In the genomic region with DNA sequence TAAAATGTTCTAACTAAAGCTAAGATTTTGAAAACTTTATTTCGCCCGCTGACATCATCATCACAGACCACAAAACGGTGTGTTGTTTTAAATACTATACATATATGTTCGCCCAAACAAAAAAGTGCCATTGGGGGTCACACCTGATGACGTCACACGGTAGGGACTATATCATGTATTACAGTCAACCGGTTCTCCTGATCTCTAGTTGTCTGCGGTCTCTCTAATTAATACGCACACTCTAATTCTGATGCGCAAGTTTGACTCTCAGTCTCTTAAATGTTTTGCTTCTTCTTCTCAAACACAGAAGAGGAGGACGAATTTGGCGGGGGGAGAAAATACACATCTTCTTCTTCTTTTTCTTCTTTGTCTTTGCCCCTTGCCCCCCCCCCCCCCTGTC, we compare ENCODE assay signal across 6 worm cellular contexts.
TF ChIP-seq lines count a peak whose summit lies in the region.

No protein-coding gene starts in this region.

TF ChIP-seq in whole organism, L1 larva, 84 proteins besides CTCF, POLR2A, EP300 and RAD21 (continues in another document):
- TF ChIP-seq zip-4 (GFP tag; optimal IDR thresholded peaks at IDR 0.05; lab: Kevin White, UChicago): no peak
- no peak for TF ChIP-seq ceh-82 (tag; optimal IDR thresholded peaks at IDR 0.05; lab: Kevin White, UChicago)
- peak; percentile 97 for TF ChIP-seq nhr-85 (tag; lab: Kevin White, UChicago)
- TF ChIP-seq dpl-1 (GFP tag; optimal IDR thresholded peaks at IDR 0.05; lab: Kevin White, UChicago): peak in 1 of 3 experiments; percentile 10
- TF ChIP-seq lin-15B (tag; optimal IDR thresholded peaks at IDR 0.05; lab: Kevin White, UChicago): no peak
- TF ChIP-seq ces-1 (GFP tag; optimal IDR thresholded peaks at IDR 0.05; lab: Kevin White, UChicago): no peak
- peak; percentile 36 for TF ChIP-seq unc-130 (tag; optimal IDR thresholded peaks at IDR 0.05; lab: Kevin White, UChicago)
- no peak for TF ChIP-seq sup-37 (GFP tag; optimal IDR thresholded peaks at IDR 0.05; lab: Kevin White, UChicago)
- TF ChIP-seq nhr-20 (tag; optimal IDR thresholded peaks at IDR 0.05; lab: Kevin White, UChicago): peak; percentile 74
- TF ChIP-seq fkh-8 (tag; optimal IDR thresholded peaks at IDR 0.05; lab: Kevin White, UChicago): no peak
- TF ChIP-seq lsy-2 (tag; optimal IDR thresholded peaks at IDR 0.05; lab: Kevin White, UChicago): peak in 1 of 2 experiments; percentile 46
- TF ChIP-seq elt-3 (tag; optimal IDR thresholded peaks at IDR 0.05; lab: Kevin White, UChicago): peak in 3 of 6 experiments; percentile 31 to 69 (median 52)
- TF ChIP-seq grh-1 (GFP tag; IDR thresholded peaks at IDR 0.05; lab: Robert Waterston, UW): peak; percentile 94
- peak; percentile 5 for TF ChIP-seq swsn-7 (tag; optimal IDR thresholded peaks at IDR 0.05; lab: Kevin White, UChicago)

TF ChIP-seq in whole organism, L2 larva, 48 proteins besides CTCF, POLR2A, EP300 and RAD21 (continues in another document):
- TF ChIP-seq ztf-4 (tag; optimal IDR thresholded peaks at IDR 0.05; lab: Kevin White, UChicago) (peak; percentile 11), skn-1 (tag; optimal IDR thresholded peaks at IDR 0.05; lab: Kevin White, UChicago) (no peak), nhr-129 (tag; optimal IDR thresholded peaks at IDR 0.05; lab: Kevin White, UChicago) (peak; percentile 9), crh-2 (tag; optimal IDR thresholded peaks at IDR 0.05; lab: Kevin White, UChicago) (peak; percentile 59), C34F6.9 (tag; optimal IDR thresholded peaks at IDR 0.05; lab: Kevin White, UChicago) (no peak), egl-27 (tag; optimal IDR thresholded peaks at IDR 0.05; lab: Kevin White, UChicago) (peak; percentile 6), dmd-4 (tag; optimal IDR thresholded peaks at IDR 0.05; lab: Kevin White, UChicago) (no peak), unc-39 (tag; optimal IDR thresholded peaks at IDR 0.05; lab: Kevin White, UChicago) (no peak), nhr-25 (tag; optimal IDR thresholded peaks at IDR 0.05; lab: Kevin White, UChicago) (peak; percentile 92), sem-4 (tag; optimal IDR thresholded peaks at IDR 0.05; lab: Kevin White, UChicago) (peak; percentile 35), snpc-4 (tag; optimal IDR thresholded peaks at IDR 0.05; lab: Kevin White, UChicago) (no peak), sma-3 (GFP tag; optimal IDR thresholded peaks at IDR 0.05; lab: Kevin White, UChicago) (peak; percentile 81), F13H6.1 (tag; optimal IDR thresholded peaks at IDR 0.05; lab: Kevin White, UChicago) (peak; percentile 9), blmp-1 (tag; optimal IDR thresholded peaks at IDR 0.05; lab: Kevin White, UChicago; ENCODE audit: insufficient read depth) (peak; percentile 59), mab-5 (tag; optimal IDR thresholded peaks at IDR 0.05; lab: Kevin White, UChicago) (no peak)

TF ChIP-seq in whole organism, L3 larva, 47 proteins besides CTCF, POLR2A, EP300 and RAD21:
- no peak for TF ChIP-seq eor-1 (tag; optimal IDR thresholded peaks at IDR 0.05; lab: Kevin White, UChicago)
- no peak for TF ChIP-seq unc-62 (GFP tag; optimal IDR thresholded peaks at IDR 0.05; lab: Kevin White, UChicago)
- peak; percentile 13 for TF ChIP-seq nhr-43 (tag; optimal IDR thresholded peaks at IDR 0.05; lab: Kevin White, UChicago; ENCODE audit: poor library complexity, severe bottlenecking)
- TF ChIP-seq nfya-1 (tag; optimal IDR thresholded peaks at IDR 0.05; lab: Kevin White, UChicago; ENCODE audit: insufficient read depth): peak; percentile 3
- no peak for TF ChIP-seq ama-1 (optimal IDR thresholded peaks at IDR 0.05; lab: Kevin White, UChicago)
- no peak for TF ChIP-seq ceh-28 (tag; optimal IDR thresholded peaks at IDR 0.05; lab: Kevin White, UChicago)
- TF ChIP-seq pqm-1 (tag; optimal IDR thresholded peaks at IDR 0.05; lab: Kevin White, UChicago): no peak
- TF ChIP-seq nhr-23 (tag; optimal IDR thresholded peaks at IDR 0.05; lab: Kevin White, UChicago): peak; percentile 62
- no peak for TF ChIP-seq jun-1 (tag; optimal IDR thresholded peaks at IDR 0.05; lab: Kevin White, UChicago)
- peak; percentile 96 for TF ChIP-seq nhr-25 (tag; optimal IDR thresholded peaks at IDR 0.05; lab: Kevin White, UChicago)
- no peak for TF ChIP-seq R02D3.7 (tag; optimal IDR thresholded peaks at IDR 0.05; lab: Kevin White, UChicago)

TF ChIP-seq in whole organism, L4 larva, 104 proteins besides CTCF, POLR2A, EP300 and RAD21 (continues in another document):
- TF ChIP-seq hmg-1.1 (GFP tag; IDR thresholded peaks at IDR 0.05; lab: Robert Waterston, UW) (0 out of 2 replicates have a peak, but pooled peaks have one; percentile 29), dve-1 (tag; optimal IDR thresholded peaks at IDR 0.05; lab: Kevin White, UChicago; ENCODE audit: insufficient read depth) (peak; percentile 2), ces-1 (GFP tag; optimal IDR thresholded peaks at IDR 0.05; lab: Kevin White, UChicago) (no peak), snpc-4 (tag; optimal IDR thresholded peaks at IDR 0.05; lab: Kevin White, UChicago) (no peak), tra-1 (GFP tag; IDR thresholded peaks at IDR 0.05; lab: Robert Waterston, UW) (peak; percentile 30; the same call in 1 of the 2 replicates), set-16 (GFP tag; IDR thresholded peaks at IDR 0.05; lab: Robert Waterston, UW) (0 out of 2 replicates have a peak, but pooled peaks have one; percentile 6), mep-1 (tag; optimal IDR thresholded peaks at IDR 0.05; lab: Kevin White, UChicago) (peak; percentile 47), cey-2 (tag; optimal IDR thresholded peaks at IDR 0.05; lab: Kevin White, UChicago; ENCODE audit: borderline replicate concordance, insufficient read depth) (peak; percentile 72), ama-1 (optimal IDR thresholded peaks at IDR 0.05; lab: Kevin White, UChicago) (no peak), unc-62 (GFP tag; optimal IDR thresholded peaks at IDR 0.05 in 1 of 2; lab: Kevin White, UChicago) (peak in 1 of 2 experiments; percentile 85), unc-62 (tag; optimal IDR thresholded peaks at IDR 0.05; lab: Kevin White, UChicago) (no peak), lsy-2 (tag; optimal IDR thresholded peaks at IDR 0.05; lab: Kevin White, UChicago) (peak in 1 of 2 experiments; percentile 29), nhr-28 (tag; optimal IDR thresholded peaks at IDR 0.05; lab: Kevin White, UChicago) (peak; percentile 56), aha-1 (tag; lab: Kevin White, UChicago) (peak; percentile 57), hlh-30 (tag; optimal IDR thresholded peaks at IDR 0.05; lab: Kevin White, UChicago; ENCODE audit: insufficient read depth) (peak; percentile 77)

TF ChIP-seq in whole organism, mixed stage, embryonic, 35 proteins besides CTCF, POLR2A, EP300 and RAD21:
- peak; percentile 18 for TF ChIP-seq nhr-2 (tag; optimal IDR thresholded peaks at IDR 0.05; lab: Kevin White, UChicago)
- no peak for TF ChIP-seq drap-1 (GFP tag; optimal IDR thresholded peaks at IDR 0.05; lab: Kevin White, UChicago)
- peak; percentile 45 for TF ChIP-seq zip-8 (tag; optimal IDR thresholded peaks at IDR 0.05; lab: Kevin White, UChicago)
- TF ChIP-seq lin-13 (tag; optimal IDR thresholded peaks at IDR 0.05; lab: Kevin White, UChicago): no peak
- TF ChIP-seq unc-120 (tag; optimal IDR thresholded peaks at IDR 0.05; lab: Kevin White, UChicago; ENCODE audit: poor library complexity, severe bottlenecking): no peak
- TF ChIP-seq unc-62 (GFP tag; optimal IDR thresholded peaks at IDR 0.05; lab: Kevin White, UChicago): no peak

TF ChIP-seq in whole organism, young adult, 124 proteins besides CTCF, POLR2A, EP300 and RAD21:
- no peak for TF ChIP-seq T07F8.4 (tag; optimal IDR thresholded peaks at IDR 0.05; lab: Kevin White, UChicago)
- TF ChIP-seq egrh-3 (GFP tag; IDR thresholded peaks at IDR 0.05; lab: Robert Waterston, UW): 0 out of 2 replicates have a peak, but pooled peaks have one; percentile 10
- TF ChIP-seq atf-7 (tag; optimal IDR thresholded peaks at IDR 0.05; lab: Kevin White, UChicago): peak; percentile 37
- TF ChIP-seq madf-6 (GFP tag; IDR thresholded peaks at IDR 0.05; lab: Robert Waterston, UW): no peak
- TF ChIP-seq lin-40 (tag; optimal IDR thresholded peaks at IDR 0.05; lab: Kevin White, UChicago): peak; percentile 59
- peak; percentile 28 for TF ChIP-seq ceh-27 (GFP tag; optimal IDR thresholded peaks at IDR 0.05; lab: Kevin White, UChicago)
